Fruit fly (Drosophila melanogaster) whole organism, embryonic: ENCODE measurements around the gene fz3.
A peak's percentile ranks its signal among the peaks of the same experiment; 100 is the strongest.

Experiments
- Adf1 ChIP-seq: fragments of 200-800 bp; sonication (Bioruptor generic); IDR thresholded peaks from 2 replicates; pipeline ENCODE4 v1.3.6; 2022; ENCODE audit warnings: missing biosample characterization, missing genetic modification characterization
- Atf6 ChIP-seq: fragments of 200-800 bp; sonication (Bioruptor generic); IDR thresholded peaks from 2 replicates; pipeline ENCODE4 v1.3.6; 2022; ENCODE audit warnings: missing biosample characterization, missing genetic modification characterization
- CG10147 ChIP-seq: fragments of 200-800 bp; sonication (Bioruptor generic); optimal IDR thresholded peaks from 2 replicates; lab custom pipeline; 2019; ENCODE audit warnings: missing biosample characterization, mild to moderate bottlenecking, missing genetic modification characterization, moderate library complexity
- CG11456 ChIP-seq: fragments of 200-800 bp; sonication (Bioruptor generic); IDR thresholded peaks from 3 replicates; pipeline ENCODE4 v1.3.6; 2022; ENCODE audit warnings: missing biosample characterization, missing genetic modification characterization
- CG12071 ChIP-seq: fragments of 200-800 bp; sonication (Bioruptor generic); optimal IDR thresholded peaks from 3 replicates; lab custom pipeline; 2018; ENCODE audit warnings: missing biosample characterization, mild to moderate bottlenecking, missing genetic modification characterization
- CG12391 ChIP-seq: fragments of 200-800 bp; sonication (Bioruptor generic); optimal IDR thresholded peaks from 3 replicates; lab custom pipeline; 2018; ENCODE audit warnings: missing biosample characterization, mild to moderate bottlenecking, missing genetic modification characterization, moderate library complexity
- CG12744 ChIP-seq: fragments of 200-800 bp; sonication (Bioruptor generic); optimal IDR thresholded peaks from 2 replicates; lab custom pipeline; 2016; ENCODE audit warnings: missing biosample characterization, missing genetic modification characterization
- CG1529 ChIP-seq: fragments of 200-800 bp; sonication (Bioruptor generic); optimal IDR thresholded peaks from 3 replicates; lab custom pipeline; 2018; ENCODE audit warnings: missing biosample characterization, missing genetic modification characterization
- CG1603 ChIP-seq: fragments of 200-800 bp; sonication (Bioruptor generic); optimal IDR thresholded peaks from 2 replicates; lab custom pipeline; 2019; ENCODE audit warnings: missing biosample characterization, mild to moderate bottlenecking, missing genetic modification characterization, moderate library complexity
- CG16779 ChIP-seq: fragments of 200-800 bp; sonication (Bioruptor generic); IDR thresholded peaks from 2 replicates; pipeline ENCODE4 v1.3.6; 2022; ENCODE audit warnings: missing biosample characterization, missing genetic modification characterization
- CG17186 ChIP-seq: fragments of 200-800 bp; sonication (Bioruptor generic); optimal IDR thresholded peaks from 3 replicates; lab custom pipeline; 2017; ENCODE audit warnings: missing biosample characterization, missing genetic modification reagents, missing genetic modification characterization
- CG17829 ChIP-seq: fragments of 200-800 bp; optimal IDR thresholded peaks from 2 replicates; lab custom pipeline; 2019; ENCODE audit warnings: missing biosample characterization, mild to moderate bottlenecking, missing genetic modification characterization, moderate library complexity
- CG1792 ChIP-seq: fragments of 200-800 bp; sonication (Bioruptor generic); optimal IDR thresholded peaks from 2 replicates; lab custom pipeline; 2016; ENCODE audit warnings: missing biosample characterization, missing genetic modification characterization
- CG18011 ChIP-seq: fragments of 200-800 bp; sonication (Bioruptor generic); optimal IDR thresholded peaks from 2 replicates; lab custom pipeline; 2017; ENCODE audit warnings: missing biosample characterization, missing genetic modification characterization, mild to moderate bottlenecking, moderate library complexity, missing genotype
- CG2120 ChIP-seq: fragments of 200-800 bp; sonication (Bioruptor generic); optimal IDR thresholded peaks from 3 replicates; lab custom pipeline; 2016; ENCODE audit warnings: missing biosample characterization, missing genetic modification characterization
- CG2712 ChIP-seq: fragments of 200-800 bp; optimal IDR thresholded peaks from 3 replicates; lab custom pipeline; 2019; ENCODE audit warnings: missing biosample characterization, mild to moderate bottlenecking, missing genetic modification characterization, moderate library complexity
- CG3065 ChIP-seq: fragments of 200-800 bp; sonication (Bioruptor generic); optimal IDR thresholded peaks from 2 replicates; lab custom pipeline; 2016; ENCODE audit warnings: missing biosample characterization, missing genetic modification characterization
- CG31224 ChIP-seq: fragments of 200-800 bp; sonication (Bioruptor generic); IDR thresholded peaks from 2 replicates; pipeline ENCODE4 v1.3.6; 2022; ENCODE audit warnings: missing biosample characterization, missing genetic modification characterization
- CG3726 ChIP-seq: fragments of 200-800 bp; sonication (Bioruptor generic); IDR thresholded peaks from 3 replicates; pipeline ENCODE4, ENCODE4 v1.3.6; 2022; ENCODE audit warnings: missing biosample characterization, missing genetic modification characterization
- CG7963 ChIP-seq: fragments of 200-800 bp; sonication (Bioruptor generic); IDR thresholded peaks from 3 replicates; pipeline ENCODE4 v1.3.6; 2022; ENCODE audit warnings: missing biosample characterization, missing genetic modification characterization; ENCODE audit not compliant: partially characterized antibody
- CG8290 ChIP-seq, 3 experiments: fragments of 200-800 bp; sonication (Bioruptor generic); optimal IDR thresholded peaks; 2 replicates each; lab custom pipeline; 2016 to 2019; ENCODE audit warnings: missing biosample characterization in 3 of 3, missing genetic modification characterization in 3 of 3, mild to moderate bottlenecking in 2 of 3, moderate library complexity in 1 of 3
- CkIIα-i1 ChIP-seq: fragments of 200-800 bp; sonication (Bioruptor generic); IDR thresholded peaks from 2 replicates; pipeline ENCODE4 v1.3.6; 2022; ENCODE audit warnings: missing biosample characterization, missing genetic modification characterization
- Dad ChIP-seq: fragments of 200-800 bp; sonication (Bioruptor generic); optimal IDR thresholded peaks from 3 replicates; lab custom pipeline; 2016; ENCODE audit warnings: missing biosample characterization, missing genetic modification characterization
- Dip3 ChIP-seq: fragments of 200-800 bp; sonication (Bioruptor generic); optimal IDR thresholded peaks from 3 replicates; lab custom pipeline; 2016; ENCODE audit warnings: missing biosample characterization, missing genetic modification characterization
- ERR ChIP-seq: fragments of 200-800 bp; sonication (Bioruptor generic); optimal IDR thresholded peaks from 2 replicates; lab custom pipeline; 2016; ENCODE audit warnings: missing biosample characterization, missing genetic modification characterization
- HHEX ChIP-seq: fragments of 200-800 bp; sonication (Bioruptor generic); optimal IDR thresholded peaks from 3 replicates; lab custom pipeline; 2017; ENCODE audit warnings: missing biosample characterization, mild to moderate bottlenecking, missing genetic modification characterization, missing genetic modification reagents
- HLH3B ChIP-seq: fragments of 200-800 bp; sonication (Bioruptor generic); IDR thresholded peaks from 2 replicates; pipeline ENCODE4 v1.3.6; 2022; ENCODE audit warnings: missing biosample characterization, missing genetic modification characterization
- Hr3 ChIP-seq: fragments of 200-800 bp; sonication (Bioruptor generic); optimal IDR thresholded peaks from 3 replicates; lab custom pipeline; 2016; ENCODE audit warnings: missing biosample characterization, missing genetic modification characterization
- Lim3 ChIP-seq: fragments of 200-800 bp; sonication (Bioruptor generic); IDR thresholded peaks from 2 replicates; pipeline ENCODE4 v1.3.6; 2022; ENCODE audit warnings: missing biosample characterization, missing genetic modification characterization
- Spps ChIP-seq: fragments of 200-800 bp; sonication (Bioruptor generic); optimal IDR thresholded peaks from 2 replicates; lab custom pipeline; 2018; ENCODE audit warnings: missing biosample characterization, mild to moderate bottlenecking, missing genetic modification characterization
- Vsx1 ChIP-seq: fragments of 200-800 bp; sonication (Bioruptor generic); optimal IDR thresholded peaks from 2 replicates; lab custom pipeline; 2017; ENCODE audit warnings: missing biosample characterization, mild to moderate bottlenecking, missing genetic modification characterization, missing genetic modification reagents
- ac ChIP-seq: fragments of 200-800 bp; sonication (Bioruptor generic); optimal IDR thresholded peaks from 3 replicates; lab custom pipeline; 2017; ENCODE audit warnings: missing biosample characterization, mild to moderate bottlenecking, missing genetic modification characterization
- al ChIP-seq: fragments of 200-800 bp; sonication (Bioruptor generic); IDR thresholded peaks from 2 replicates; pipeline ENCODE4 v1.3.6; 2022; ENCODE audit warnings: missing biosample characterization, missing genetic modification characterization
- aop ChIP-seq: fragments of 200-800 bp; sonication (Bioruptor generic); IDR thresholded peaks from 2 replicates; pipeline ENCODE4 v1.3.6; 2022; ENCODE audit warnings: missing biosample characterization, missing genetic modification characterization
- ato ChIP-seq: fragments of 200-800 bp; sonication (Bioruptor generic); IDR thresholded peaks from 2 replicates; pipeline ENCODE4 v1.3.6; 2022; ENCODE audit warnings: missing biosample characterization, missing genetic modification characterization; ENCODE audit not compliant: partially characterized antibody
- br ChIP-seq: fragments of >200 bp; optimal IDR thresholded peaks from 2 replicates; lab custom pipeline; 2017
- en ChIP-seq: fragments of 200-800 bp; sonication (Bioruptor generic); optimal IDR thresholded peaks from 2 replicates; lab custom pipeline; 2016; ENCODE audit warnings: missing biosample characterization, missing genetic modification characterization
- fd64A ChIP-seq: fragments of 200-800 bp; sonication (Bioruptor generic); optimal IDR thresholded peaks from 3 replicates; lab custom pipeline; 2018; ENCODE audit warnings: missing biosample characterization, mild to moderate bottlenecking, missing genetic modification characterization
- fu2 ChIP-seq: fragments of 200-800 bp; sonication (Bioruptor generic); optimal IDR thresholded peaks from 2 replicates; lab custom pipeline; 2016; ENCODE audit warnings: missing biosample characterization, missing genetic modification characterization
- her ChIP-seq: fragments of 200-800 bp; sonication (Bioruptor generic); optimal IDR thresholded peaks from 2 replicates; lab custom pipeline; 2016; ENCODE audit warnings: missing biosample characterization, missing genetic modification characterization
- insv ChIP-seq, 2 experiments: fragments of 200-800 bp; sonication (Bioruptor generic); optimal IDR thresholded peaks; 3 replicates each; lab custom pipeline; 2016 to 2018; ENCODE audit warnings: missing biosample characterization in 2 of 2, missing genetic modification characterization in 2 of 2
- lola ChIP-seq, 3 experiments: fragments of >200 bp in 2 of 3; fragments of 200-800 bp in 1 of 3; sonication (Bioruptor generic) in 1 of 3; optimal IDR thresholded peaks; 2 replicates each; lab custom pipeline; 2017 to 2019; ENCODE audit warnings: missing biosample characterization in 3 of 3, missing genetic modification characterization in 3 of 3, mild to moderate bottlenecking in 1 of 3, moderate library complexity in 1 of 3
- nmo ChIP-seq: fragments of 200-800 bp; sonication (Bioruptor generic); optimal IDR thresholded peaks from 2 replicates; lab custom pipeline; 2018; ENCODE audit warnings: missing biosample characterization, mild to moderate bottlenecking, missing genetic modification characterization, moderate library complexity
- sc ChIP-seq, 3 experiments: fragments of >200 bp in 2 of 3; fragments of 200-800 bp in 1 of 3; sonication (Bioruptor generic) in 1 of 3; optimal IDR thresholded peaks; 2 replicates in 2 of 3; 3 replicates in 1 of 3; lab custom pipeline; 2017; ENCODE audit warnings: mild to moderate bottlenecking in 1 of 3, missing biosample characterization in 1 of 3, missing genetic modification characterization in 1 of 3, missing genetic modification reagents in 1 of 3
- schlank ChIP-seq: fragments of 200-800 bp; sonication (Bioruptor generic); optimal IDR thresholded peaks from 2 replicates; lab custom pipeline; 2018; ENCODE audit warnings: missing biosample characterization, mild to moderate bottlenecking, missing genetic modification characterization
- so ChIP-seq: fragments of 200-800 bp; sonication (Bioruptor generic); IDR thresholded peaks from 3 replicates; pipeline ENCODE4 v1.3.6; 2022; ENCODE audit warnings: missing biosample characterization, missing genetic modification characterization
- tgo ChIP-seq: fragments of 200-800 bp; sonication (Bioruptor generic); IDR thresholded peaks from 3 replicates; pipeline ENCODE4 v1.3.6; 2022; ENCODE audit warnings: missing biosample characterization, missing genetic modification characterization
- tin ChIP-seq: fragments of 200-800 bp; sonication (Bioruptor generic); optimal IDR thresholded peaks from 3 replicates; lab custom pipeline; 2016; ENCODE audit warnings: missing biosample characterization, missing genetic modification characterization
- tll ChIP-seq, 2 experiments: fragments of 200-800 bp in 1 of 2; fragments of >200 bp in 1 of 2; sonication (Bioruptor generic) in 1 of 2; optimal IDR thresholded peaks; 2 replicates each; lab custom pipeline; 2017 to 2019; ENCODE audit warnings: missing biosample characterization in 2 of 2, missing genetic modification characterization in 2 of 2, mild to moderate bottlenecking in 1 of 2, moderate library complexity in 1 of 2
- unc-4 ChIP-seq: fragments of 200-800 bp; sonication (Bioruptor generic); IDR thresholded peaks from 2 replicates; pipeline ENCODE4 v1.3.6; 2022; ENCODE audit warnings: missing biosample characterization, missing genetic modification characterization; ENCODE audit not compliant: partially characterized antibody
- zf30C ChIP-seq: fragments of 200-800 bp; sonication (Bioruptor generic); optimal IDR thresholded peaks from 3 replicates; lab custom pipeline; 2018; ENCODE audit warnings: missing biosample characterization, mild to moderate bottlenecking, missing genetic modification characterization

fz3 gene

DNA sequence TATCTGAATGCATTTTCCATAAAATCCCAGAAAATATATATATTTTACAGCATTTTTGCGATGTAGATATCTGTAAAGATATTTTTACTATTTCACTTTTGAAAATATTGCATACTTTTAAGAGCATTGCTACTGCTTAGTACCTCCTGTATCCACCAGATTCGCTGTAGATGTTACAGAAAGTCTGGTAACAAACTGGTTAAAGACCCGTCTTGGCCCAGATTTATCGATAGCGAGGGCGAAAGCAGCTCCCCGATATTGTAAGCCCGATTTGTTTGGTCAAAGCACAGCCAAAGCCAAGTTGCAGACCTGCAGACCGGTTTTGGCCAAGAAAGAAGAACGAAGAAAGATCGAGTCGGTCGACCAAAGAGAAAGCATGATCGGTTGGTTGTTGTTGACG is 14.7 kb downstream of the fz3 start, which contains the start of gene tw:
TSS of gene tw (plus strand) at position 291 of the 400 bp plus-strand sequence.
- TF ChIP-seq so (GFP tag; lab: Robert Waterston, UW): no peak
- no peak for TF ChIP-seq CG12071
- no peak for TF ChIP-seq al
- TF ChIP-seq ERR (GFP tag; lab: Kevin White, UChicago): no peak
- no peak for TF ChIP-seq zf30C
- no peak for TF ChIP-seq her (GFP tag; lab: Kevin White, UChicago)
- no peak for TF ChIP-seq CG11456
- TF ChIP-seq CG2120 (GFP tag; lab: Kevin White, UChicago): no peak
- TF ChIP-seq Lim3 (GFP tag; lab: Robert Waterston, UW): no peak
- no peak for TF ChIP-seq en
- no peak for TF ChIP-seq Spps (tag; lab: Kevin White, UChicago)
- peak; percentile 52 for TF ChIP-seq unc-4
- TF ChIP-seq CG1792: no peak
- no peak for TF ChIP-seq ac (GFP tag; lab: Kevin White, UChicago)
- no peak for TF ChIP-seq Dad (GFP tag; lab: Kevin White, UChicago)
- TF ChIP-seq CG16779: no peak
- TF ChIP-seq HHEX (GFP tag; lab: Kevin White, UChicago): no peak
- TF ChIP-seq CG8290 (GFP tag; optimal IDR thresholded peaks at IDR 0.05; lab: Kevin White, UChicago): no peak
- TF ChIP-seq CG8290 (tag; optimal IDR thresholded peaks at IDR 0.05; lab: Kevin White, UChicago): no peak
- no peak for TF ChIP-seq CG10147 (GFP tag; lab: Kevin White, UChicago)
- no peak for TF ChIP-seq tll (GFP tag; optimal IDR thresholded peaks at IDR 0.05; lab: Kevin White, UChicago)
- peak; percentile 48; the same call in 1 of the 3 replicates for TF ChIP-seq CG7963 (GFP tag; lab: Robert Waterston, UW)
- peak; percentile 42 for TF ChIP-seq CG1603 (tag; lab: Kevin White, UChicago)
- no peak for TF ChIP-seq CG17829 (tag; lab: Kevin White, UChicago)
- TF ChIP-seq HLH3B (GFP tag; lab: Robert Waterston, UW): no peak
- TF ChIP-seq CG31224 (GFP tag; lab: Robert Waterston, UW): no peak
- no peak for TF ChIP-seq Dip3 (GFP tag; lab: Kevin White, UChicago)
- no peak for TF ChIP-seq Adf1 (GFP tag; lab: Robert Waterston, UW)
- TF ChIP-seq sc (optimal IDR thresholded peaks at IDR 0.05; lab: Kevin White, UChicago): no peak
- TF ChIP-seq sc (GFP tag; optimal IDR thresholded peaks at IDR 0.05; lab: Kevin White, UChicago): no peak
- TF ChIP-seq Atf6 (GFP tag; lab: Robert Waterston, UW): no peak
- no peak for TF ChIP-seq fu2 (GFP tag; lab: Kevin White, UChicago)
- TF ChIP-seq br (lab: Kevin White, UChicago): no peak
- TF ChIP-seq tgo (GFP tag; lab: Robert Waterston, UW): no peak
- TF ChIP-seq Vsx1 (GFP tag; lab: Kevin White, UChicago): no peak
- TF ChIP-seq lola (GFP tag; optimal IDR thresholded peaks at IDR 0.05; lab: Kevin White, UChicago): no peak
- TF ChIP-seq CG18011 (GFP tag; lab: Kevin White, UChicago): no peak
- 0 out of 2 replicates have a peak, but pooled peaks have one; percentile 34 for TF ChIP-seq ato (GFP tag; lab: Robert Waterston, UW)
- no peak for TF ChIP-seq CG3065 (GFP tag; lab: Kevin White, UChicago)
- TF ChIP-seq schlank (tag; lab: Kevin White, UChicago): no peak
- no peak for TF ChIP-seq CG12744 (GFP tag; lab: Kevin White, UChicago)
- TF ChIP-seq Hr3: no peak
- no peak for TF ChIP-seq nmo (GFP tag; lab: Kevin White, UChicago)
- TF ChIP-seq tin (GFP tag; lab: Kevin White, UChicago): no peak
- no peak for TF ChIP-seq CG1529 (GFP tag; lab: Kevin White, UChicago)
- no peak for TF ChIP-seq CG2712 (tag; lab: Kevin White, UChicago)
- TF ChIP-seq CkIIα-i1 (GFP tag; lab: Robert Waterston, UW): no peak
- TF ChIP-seq CG3726 (GFP tag; lab: Robert Waterston, UW): no peak
- TF ChIP-seq CG12391: no peak
- no peak for TF ChIP-seq insv (GFP tag; optimal IDR thresholded peaks at IDR 0.05; lab: Kevin White, UChicago)
- no peak for TF ChIP-seq CG17186 (GFP tag; lab: Kevin White, UChicago)
- TF ChIP-seq aop (GFP tag; lab: Robert Waterston, UW): no peak
- no peak for TF ChIP-seq fd64A (GFP tag; lab: Kevin White, UChicago)
